Fruit fly (Drosophila melanogaster) ovary, adult (tissue): ENCODE data around the gene CG2983.

Experiments used
- CG17801 ChIP-seq: fragments of 200-800 bp; optimal IDR thresholded peaks from 2 replicates; lab custom pipeline; 2019; ENCODE audit warnings: missing biosample characterization, mild to moderate bottlenecking, missing genetic modification characterization, moderate library complexity; ENCODE audit not compliant: partially characterized antibody

The CG2983 gene

dm6 chr2L:2884683-2885502 is 37.5 kb downstream of the CG2983 start:
- peak; percentile 65 for TF ChIP-seq CG17801 (GFP tag; lab: Kevin White, UChicago)

- TF ChIP-seq CG17801 (GFP tag; lab: Kevin White, UChicago), result peak; percentile 46
These were observed 38.2 kb downstream of the CG2983 start, which contains the start of the genes NTPase and lilli for dm6 chr2L:2885503-2886225. Gene NTPase, minus strand, starts transcription at chr2L:2885850. Gene lilli, plus strand, starts transcription at chr2L:2885929.

DNA sequence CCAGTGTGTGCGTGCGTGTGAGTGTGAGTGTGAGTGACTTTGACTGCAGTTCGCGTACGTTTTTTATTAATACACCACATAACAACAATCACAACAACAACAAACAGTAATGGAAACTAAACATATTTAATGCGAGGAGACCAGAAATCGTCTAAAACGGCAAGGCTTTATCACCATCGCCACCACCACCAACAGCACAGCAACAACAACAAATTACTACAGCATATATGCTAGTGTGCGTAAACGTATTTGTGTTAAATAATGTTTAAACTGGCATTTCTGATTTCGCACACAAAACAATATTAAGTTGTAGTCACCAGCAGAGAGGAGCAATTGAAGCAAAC is 38.8 kb downstream of the CG2983 start:
- no peak for TF ChIP-seq CG17801 (GFP tag; lab: Kevin White, UChicago)

DNA sequence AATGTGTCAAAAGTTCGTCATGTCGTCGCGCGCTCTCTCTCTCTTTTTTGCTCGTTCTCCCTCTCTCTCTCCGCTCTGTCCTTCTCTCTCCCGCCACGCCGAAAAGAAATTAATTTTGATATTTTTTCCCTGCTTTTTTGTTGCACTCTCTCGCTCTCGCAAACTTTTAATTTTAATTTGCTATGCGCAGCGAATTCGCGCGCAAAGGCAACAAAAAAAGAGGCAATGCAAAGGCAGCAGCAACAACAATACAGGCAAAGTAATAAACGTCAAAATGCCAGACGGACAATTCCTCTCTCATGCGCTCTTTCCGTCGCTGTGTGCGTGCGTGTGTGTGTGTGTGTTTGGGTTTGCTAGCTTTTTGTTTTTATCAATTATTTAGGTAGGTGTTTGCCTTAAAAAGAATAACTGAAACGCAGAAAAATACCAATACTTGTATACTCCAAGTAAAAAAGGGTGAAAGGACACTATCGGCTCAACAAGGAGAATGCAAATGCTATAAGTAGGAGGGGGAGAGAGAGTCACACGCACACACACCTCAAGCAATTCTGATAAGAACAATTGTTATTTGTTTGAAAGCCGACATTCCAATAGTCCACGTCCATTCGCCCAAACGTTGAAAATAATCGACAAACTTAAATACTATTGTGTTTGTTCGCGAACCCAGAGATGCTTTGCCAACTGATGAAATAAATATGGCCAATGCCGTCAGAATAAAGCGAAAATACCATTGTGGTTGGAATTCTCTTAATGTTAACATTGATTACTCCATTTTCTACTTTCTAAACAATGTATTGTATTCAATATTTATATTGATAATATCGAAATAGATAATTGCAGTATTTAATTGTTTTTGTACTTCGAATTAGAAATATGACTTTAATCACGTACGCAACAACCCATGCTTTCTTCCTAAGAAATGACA is 39.4 kb downstream of the CG2983 start:
- peak; percentile 13 for TF ChIP-seq CG17801 (GFP tag; lab: Kevin White, UChicago)

- no peak for TF ChIP-seq CG17801 (GFP tag; lab: Kevin White, UChicago)
These were observed 40.5 kb downstream of the CG2983 start for dm6 chr2L:2887760-2888600.

DNA sequence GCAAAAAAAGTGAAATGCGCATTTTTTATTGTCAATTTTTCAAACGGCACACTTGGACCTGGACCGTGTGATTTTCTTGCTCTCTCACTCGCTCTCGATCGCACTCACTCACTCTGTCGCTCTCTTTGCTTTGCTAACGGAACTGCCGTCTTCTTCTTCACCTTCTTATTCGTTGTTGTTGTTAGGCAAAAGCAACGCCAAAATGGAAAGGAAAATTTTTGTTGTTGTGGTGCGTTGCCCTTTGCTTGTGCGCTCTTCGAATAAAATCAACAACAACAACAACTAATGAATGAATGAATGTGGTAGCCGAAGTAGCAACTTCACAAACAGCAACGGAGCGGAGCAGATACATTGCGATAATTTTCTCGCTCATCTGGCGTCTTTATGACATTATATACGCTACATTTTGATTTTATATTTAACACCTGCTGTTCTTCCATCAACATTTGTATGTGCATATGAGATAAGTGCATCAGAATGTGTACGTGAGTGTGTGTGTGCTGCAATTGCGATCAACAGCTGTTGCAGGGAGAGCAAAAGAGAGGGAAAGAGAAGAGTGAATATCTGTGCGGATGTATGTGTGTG is 41.5 kb downstream of the CG2983 start:
- no peak for TF ChIP-seq CG17801 (GFP tag; lab: Kevin White, UChicago)

- TF ChIP-seq CG17801 (GFP tag; lab: Kevin White, UChicago), result no peak
These were observed 43.8 kb downstream of the CG2983 start for dm6 chr2L:2891200-2891599.

DNA sequence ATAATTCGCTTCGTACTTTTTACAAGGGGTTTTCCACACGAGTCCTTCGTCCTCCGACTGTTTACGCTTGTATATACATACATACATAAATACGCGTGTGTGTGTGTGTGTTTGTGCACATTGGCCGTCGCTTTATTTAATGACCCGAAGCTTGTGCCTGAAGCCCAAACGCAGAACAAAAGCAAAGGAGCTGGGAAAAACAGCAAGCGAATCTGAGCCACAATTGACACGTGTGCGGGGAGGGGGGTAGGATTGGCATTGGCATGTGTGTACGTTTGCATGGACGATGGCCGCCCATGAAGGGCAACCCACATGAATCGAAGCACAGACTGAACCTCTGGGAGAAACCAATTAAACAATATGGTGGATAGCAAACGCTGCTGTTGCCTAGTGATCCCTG is 46.9 kb downstream of the CG2983 start:
- TF ChIP-seq CG17801 (GFP tag; lab: Kevin White, UChicago), result no peak

- no peak for TF ChIP-seq CG17801 (GFP tag; lab: Kevin White, UChicago)
These were observed 49.7 kb downstream of the CG2983 start for dm6 chr2L:2897024-2897549.

dm6 chr2L:2897710-2898109 is 50.3 kb downstream of the CG2983 start:
- no peak for TF ChIP-seq CG17801 (GFP tag; lab: Kevin White, UChicago)

dm6 chr2L:2898247-2898646 is 50.8 kb downstream of the CG2983 start:
- TF ChIP-seq CG17801 (GFP tag; lab: Kevin White, UChicago), result no peak
